Worm (Caenorhabditis elegans): ENCODE results near the gene C15B12.9.

DNA sequence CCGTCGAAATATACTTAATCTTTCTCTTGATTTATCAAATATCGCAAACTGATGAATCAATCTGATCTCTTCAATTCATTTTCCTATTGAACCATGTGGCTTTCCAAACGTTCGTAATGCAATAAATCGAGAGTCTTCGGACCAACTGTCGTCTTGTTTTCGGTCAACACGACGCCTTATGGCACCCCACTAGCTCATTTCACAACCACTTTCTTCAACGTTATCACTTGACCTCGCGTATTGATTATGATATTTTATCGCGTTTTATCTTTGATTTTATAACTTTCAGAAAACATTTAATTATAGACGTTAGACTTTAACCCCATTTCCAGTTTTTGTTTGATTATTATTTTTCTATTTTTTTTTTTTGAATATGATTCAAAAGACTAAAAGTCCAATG, 41.2 kb downstream of the C15B12.9 start:
- TF ChIP-seq elt-1 (tag; optimal IDR thresholded peaks at IDR 0.05) = no peak
- TF ChIP-seq nhr-6 (tag; optimal IDR thresholded peaks at IDR 0.05) = no peak
- TF ChIP-seq lin-39 (tag; optimal IDR thresholded peaks at IDR 0.05) = no peak
- TF ChIP-seq unc-62 (GFP tag; optimal IDR thresholded peaks at IDR 0.05) = no peak
- peak; percentile 42 for TF ChIP-seq F13H6.1 (tag; optimal IDR thresholded peaks at IDR 0.05)
- no peak for TF ChIP-seq fos-1 (tag; optimal IDR thresholded peaks at IDR 0.05)
- no peak for TF ChIP-seq nhr-10 (tag; optimal IDR thresholded peaks at IDR 0.05)
- TF ChIP-seq lin-13 (GFP tag; optimal IDR thresholded peaks at IDR 0.05) = no peak
- no peak for TF ChIP-seq snpc-4 (tag; optimal IDR thresholded peaks at IDR 0.05)

Data from whole organism, L2 larva.